Worm (Caenorhabditis elegans): ENCODE results near the gene mnm-2.

The mnm-2 gene

ce11 chrX:7390270-7390669 is 34.4 kb downstream of the mnm-2 start, which contains the start of gene C10A4.6:
C10A4.6 (plus strand) TSS chrX:7390570.
- TF ChIP-seq fos-1 (tag; optimal IDR thresholded peaks at IDR 0.05) = no peak
- TF ChIP-seq C16A3.4 (tag; optimal IDR thresholded peaks at IDR 0.05) = no peak
- TF ChIP-seq mef-2 (tag; optimal IDR thresholded peaks at IDR 0.05) = no peak
- no peak for TF ChIP-seq sox-4 (tag; optimal IDR thresholded peaks at IDR 0.05)
- TF ChIP-seq Y116A8C.19 (tag; optimal IDR thresholded peaks at IDR 0.05; ENCODE audit: borderline replicate concordance) = no peak
- no peak for TF ChIP-seq tlp-1 (tag; optimal IDR thresholded peaks at IDR 0.05)
- no peak for TF ChIP-seq xbp-1 (tag; optimal IDR thresholded peaks at IDR 0.05)
- no peak for TF ChIP-seq ces-1 (GFP tag; optimal IDR thresholded peaks at IDR 0.05)
- TF ChIP-seq sptf-1 (tag; optimal IDR thresholded peaks at IDR 0.05) = no peak
- no peak for TF ChIP-seq fkh-8 (tag; optimal IDR thresholded peaks at IDR 0.05)
- no peak for TF ChIP-seq nhr-84 (tag; optimal IDR thresholded peaks at IDR 0.05)
- TF ChIP-seq snu-23 (GFP tag; optimal IDR thresholded peaks at IDR 0.05) = no peak
- no peak for TF ChIP-seq ets-5 (GFP tag; IDR thresholded peaks at IDR 0.05)

- TF ChIP-seq nhr-71 (tag; optimal IDR thresholded peaks at IDR 0.05) = no peak
- no peak for TF ChIP-seq ces-1 (GFP tag; optimal IDR thresholded peaks at IDR 0.05)
- TF ChIP-seq tbx-2 (tag; optimal IDR thresholded peaks at IDR 0.05) = no peak
- TF ChIP-seq C04F5.9 (tag; optimal IDR thresholded peaks at IDR 0.05) = no peak
- TF ChIP-seq ceh-63 (GFP tag; optimal IDR thresholded peaks at IDR 0.05) = no peak
- TF ChIP-seq irx-1 (tag; optimal IDR thresholded peaks at IDR 0.05) = no peak
- no peak for TF ChIP-seq xbp-1 (tag; optimal IDR thresholded peaks at IDR 0.05)
- TF ChIP-seq unc-62 (GFP tag; optimal IDR thresholded peaks at IDR 0.05) = no peak
Measured at ce11 chrX:7378608-7379007, 46.1 kb downstream of the mnm-2 start.

ce11 chrX:7376941-7377340 is 47.8 kb downstream of the mnm-2 start, which contains the start of gene npr-8:
npr-8 (plus strand) TSS chrX:7377302.
- TF ChIP-seq fkh-10 (GFP tag; optimal IDR thresholded peaks at IDR 0.05) (peak; percentile 53), efl-3 (GFP tag; optimal IDR thresholded peaks at IDR 0.05) (no peak)

Measured in whole organism, L1 larva.